Worm (Caenorhabditis elegans) whole organism, mixed stage, embryonic: Measurements from ENCODE around the gene osm-3.

Experiments
- M03D4.4 ChIP-seq: sonication (generic microtip); optimal IDR thresholded peaks from 2 replicates; lab custom pipeline; 2017; ENCODE audit warnings: mild to moderate bottlenecking, missing genetic modification characterization, missing compliant biosample characterization
- bed-3 ChIP-seq: fragments of 200-800 bp; sonication (Bioruptor generic); optimal IDR thresholded peaks from 3 replicates; lab custom pipeline; 2018; ENCODE audit warnings: mild to moderate bottlenecking, missing genetic modification characterization, moderate library complexity, missing compliant biosample characterization
- blmp-1 ChIP-seq: fragments of 150-350 bp; optimal IDR thresholded peaks from 2 replicates; lab custom pipeline; 2014; ENCODE audit warnings: missing biosample characterization, missing genetic modification characterization
- ceh-39 ChIP-seq: fragments of 150-350 bp; optimal IDR thresholded peaks from 2 replicates; lab custom pipeline; 2014; ENCODE audit warnings: missing biosample characterization, missing genetic modification characterization
- ceh-43 ChIP-seq: fragments of 200-800 bp; sonication (Bioruptor generic); optimal IDR thresholded peaks from 2 replicates; lab custom pipeline; 2018; ENCODE audit warnings: mild to moderate bottlenecking, missing genetic modification characterization, moderate library complexity, missing compliant biosample characterization
- ces-1 ChIP-seq: fragments of 150-350 bp; optimal IDR thresholded peaks from 2 replicates; lab custom pipeline; 2014; ENCODE audit warnings: missing biosample characterization, missing genetic modification reagents, missing genetic modification characterization
- drap-1 ChIP-seq: fragments of 200-800 bp; sonication (Bioruptor generic); optimal IDR thresholded peaks from 3 replicates; lab custom pipeline; 2018; ENCODE audit warnings: mild to moderate bottlenecking, missing genetic modification characterization, missing compliant biosample characterization
- elt-1 ChIP-seq: sonication (generic microtip); optimal IDR thresholded peaks from 2 replicates; lab custom pipeline; 2017; ENCODE audit warnings: missing genetic modification characterization, mild to moderate bottlenecking, missing compliant biosample characterization, antibody characterized with exemption, moderate library complexity, borderline replicate concordance; ENCODE audit not compliant: insufficient read depth
- elt-3 ChIP-seq: fragments of 150-350 bp; optimal IDR thresholded peaks from 2 replicates; lab custom pipeline; 2014; ENCODE audit warnings: missing biosample characterization, missing genetic modification characterization
- flh-1 ChIP-seq: fragments of 200-800 bp; sonication (Bioruptor generic); optimal IDR thresholded peaks from 2 replicates; lab custom pipeline; 2018; ENCODE audit warnings: mild to moderate bottlenecking, missing genetic modification characterization, moderate library complexity, missing compliant biosample characterization
- ham-2 ChIP-seq: fragments of 200-800 bp; sonication (Bioruptor generic); optimal IDR thresholded peaks from 2 replicates; lab custom pipeline; 2018; ENCODE audit warnings: mild to moderate bottlenecking, missing genetic modification characterization, missing compliant biosample characterization
- hlh-1 ChIP-seq: fragments of 150-350 bp; optimal IDR thresholded peaks from 2 replicates; lab custom pipeline; 2014; ENCODE audit warnings: missing biosample characterization, missing genetic modification reagents, missing genetic modification characterization
- lin-13 ChIP-seq: fragments of 150-350 bp; optimal IDR thresholded peaks from 2 replicates; lab custom pipeline; 2014; ENCODE audit warnings: missing biosample characterization, missing genetic modification characterization
- lin-32 ChIP-seq: fragments of 200-800 bp; sonication (Bioruptor generic); optimal IDR thresholded peaks from 2 replicates; lab custom pipeline; 2018; ENCODE audit warnings: mild to moderate bottlenecking, missing genetic modification characterization, missing compliant biosample characterization
- lsy-2 ChIP-seq: fragments of 150-350 bp; optimal IDR thresholded peaks from 2 replicates; lab custom pipeline; 2014; ENCODE audit warnings: missing biosample characterization, missing genetic modification characterization
- mab-5 ChIP-seq: fragments of 150-350 bp; optimal IDR thresholded peaks from 2 replicates; lab custom pipeline; 2014; ENCODE audit warnings: missing biosample characterization, missing genetic modification characterization
- mep-1 ChIP-seq: fragments of 150-350 bp; optimal IDR thresholded peaks from 2 replicates; lab custom pipeline; 2017; ENCODE audit warnings: missing biosample characterization, missing genetic modification reagents, missing genetic modification characterization, inconsistent platforms
- mls-2 ChIP-seq: sonication (generic microtip); optimal IDR thresholded peaks from 2 replicates; lab custom pipeline; 2016; ENCODE audit warnings: mild to moderate bottlenecking, missing genetic modification characterization, moderate library complexity, missing compliant biosample characterization
- nhr-2 ChIP-seq: fragments of 150-350 bp; optimal IDR thresholded peaks from 2 replicates; lab custom pipeline; 2014; ENCODE audit warnings: missing biosample characterization, missing genetic modification characterization
- nhr-237 ChIP-seq: fragments of 150-350 bp; optimal IDR thresholded peaks from 2 replicates; lab custom pipeline; 2014; ENCODE audit warnings: missing biosample characterization, missing genetic modification characterization
- nhr-28 ChIP-seq: fragments of 150-350 bp; optimal IDR thresholded peaks from 2 replicates; lab custom pipeline; 2014; ENCODE audit warnings: missing biosample characterization, missing genetic modification characterization
- nhr-76 ChIP-seq: sonication (generic microtip); optimal IDR thresholded peaks from 2 replicates; lab custom pipeline; 2017; ENCODE audit warnings: missing biosample characterization, missing genetic modification characterization
- pha-4 ChIP-seq: fragments of 150-350 bp; optimal IDR thresholded peaks from 2 replicates; lab custom pipeline; 2018; ENCODE audit warnings: missing biosample characterization, missing genetic modification reagents, missing genetic modification characterization
- sem-2 ChIP-seq: fragments of 200-800 bp; sonication (Bioruptor generic); optimal IDR thresholded peaks from 2 replicates; lab custom pipeline; 2018; ENCODE audit warnings: mild to moderate bottlenecking, missing genetic modification characterization, missing compliant biosample characterization
- snpc-4 ChIP-seq: fragments of 150-350 bp; optimal IDR thresholded peaks from 2 replicates; lab custom pipeline; 2014; ENCODE audit warnings: missing biosample characterization, missing genetic modification characterization
- sptf-1 ChIP-seq: sonication (generic microtip); optimal IDR thresholded peaks from 2 replicates; lab custom pipeline; 2017; ENCODE audit warnings: mild to moderate bottlenecking, missing genetic modification characterization, moderate library complexity, missing compliant biosample characterization
- unc-120 ChIP-seq: sonication (generic microtip); optimal IDR thresholded peaks from 2 replicates; lab custom pipeline; 2017; ENCODE audit warnings: missing genetic modification characterization, missing compliant biosample characterization; ENCODE audit not compliant: poor library complexity, severe bottlenecking
- unc-62 ChIP-seq: fragments of 150-350 bp; optimal IDR thresholded peaks from 2 replicates; lab custom pipeline; 2014; ENCODE audit warnings: missing biosample characterization, missing genetic modification reagents, missing genetic modification characterization
- zip-8 ChIP-seq: fragments of 150-350 bp; optimal IDR thresholded peaks from 2 replicates; lab custom pipeline; 2014; ENCODE audit warnings: missing biosample characterization, missing genetic modification characterization

osm-3 gene

ce11 chrIV:3827724-3828123, 26.9 kb upstream of the osm-3 start:
- no peak for TF ChIP-seq ceh-39 (tag; lab: Kevin White, UChicago)
- TF ChIP-seq flh-1: no peak
- TF ChIP-seq zip-8 (tag; lab: Kevin White, UChicago): no peak
- TF ChIP-seq mls-2: no peak
- TF ChIP-seq unc-62 (GFP tag; lab: Kevin White, UChicago): peak; percentile 27
- TF ChIP-seq mep-1 (tag; lab: Kevin White, UChicago): no peak
- peak; percentile 78 for TF ChIP-seq blmp-1

- TF ChIP-seq elt-1 (tag; lab: Kevin White, UChicago) (peak; percentile 66), sptf-1 (tag; lab: Kevin White, UChicago) (no peak)
Observed at ce11 chrIV:3826590-3827128, 25.8 kb upstream of the osm-3 start, which contains the start of gene F28F9.3. Gene F28F9.3 (plus strand): TSS chrIV:3826890.

ce11 chrIV:3825388-3825787, 24.5 kb upstream of the osm-3 start:
- TF ChIP-seq lin-32: no peak
- peak; percentile 4 for TF ChIP-seq nhr-2 (tag; lab: Kevin White, UChicago)
- no peak for TF ChIP-seq snpc-4 (tag; lab: Kevin White, UChicago)
- peak; percentile 84 for TF ChIP-seq elt-1 (tag; lab: Kevin White, UChicago)
- peak; percentile 66 for TF ChIP-seq unc-62 (GFP tag; lab: Kevin White, UChicago)
- peak; percentile 31 for TF ChIP-seq ham-2
- TF ChIP-seq hlh-1 (tag; lab: Kevin White, UChicago): peak; percentile 56
- no peak for TF ChIP-seq nhr-237 (tag; lab: Kevin White, UChicago)

- no peak for TF ChIP-seq blmp-1
- TF ChIP-seq sptf-1 (tag; lab: Kevin White, UChicago): peak; percentile 40
- no peak for TF ChIP-seq ham-2
- TF ChIP-seq mls-2: peak; percentile 54
- TF ChIP-seq zip-8 (tag; lab: Kevin White, UChicago): no peak
- no peak for TF ChIP-seq bed-3 (GFP tag; lab: Kevin White, UChicago)
- peak; percentile 53 for TF ChIP-seq hlh-1 (tag; lab: Kevin White, UChicago)
- peak; percentile 96 for TF ChIP-seq ces-1 (GFP tag; lab: Kevin White, UChicago)
- TF ChIP-seq lsy-2 (tag; lab: Kevin White, UChicago): no peak
- peak; percentile 16 for TF ChIP-seq M03D4.4 (tag; lab: Kevin White, UChicago)
- peak; percentile 45 for TF ChIP-seq nhr-2 (tag; lab: Kevin White, UChicago)
- no peak for TF ChIP-seq nhr-28 (tag; lab: Kevin White, UChicago)
- no peak for TF ChIP-seq elt-1 (tag; lab: Kevin White, UChicago)
- peak; percentile 25 for TF ChIP-seq mep-1 (tag; lab: Kevin White, UChicago)
- TF ChIP-seq nhr-237 (tag; lab: Kevin White, UChicago): peak; percentile 9
- TF ChIP-seq lin-32: peak; percentile 40
- peak; percentile 39 for TF ChIP-seq unc-62 (GFP tag; lab: Kevin White, UChicago)
- no peak for TF ChIP-seq drap-1 (GFP tag; lab: Kevin White, UChicago)
- no peak for TF ChIP-seq sem-2
- no peak for TF ChIP-seq snpc-4 (tag; lab: Kevin White, UChicago)
- no peak for TF ChIP-seq ceh-43 (GFP tag; lab: Kevin White, UChicago)
- TF ChIP-seq pha-4 (tag; lab: Kevin White, UChicago): peak; percentile 60
- peak; percentile 48 for TF ChIP-seq ceh-39 (tag; lab: Kevin White, UChicago)
- TF ChIP-seq unc-120 (tag; lab: Kevin White, UChicago): peak; percentile 50
- TF ChIP-seq lin-13 (tag; lab: Kevin White, UChicago): peak; percentile 52
- no peak for TF ChIP-seq nhr-76
Observed at ce11 chrIV:3824720-3825119, 23.9 kb upstream of the osm-3 start.

ce11 chrIV:3821554-3821953, 20.7 kb upstream of the osm-3 start:
- TF ChIP-seq lin-32 (no peak), ces-1 (GFP tag; lab: Kevin White, UChicago) (no peak), elt-1 (tag; lab: Kevin White, UChicago) (no peak), sem-2 (no peak), nhr-237 (tag; lab: Kevin White, UChicago) (no peak), mab-5 (no peak), blmp-1 (no peak), elt-3 (no peak), nhr-28 (tag; lab: Kevin White, UChicago) (no peak)
- TF ChIP-seq, all 35 proteins: peak for 0
